Worm (Caenorhabditis elegans): ENCODE data around the gene vamp-7.

ce11 chrIV:2640950-2641349, 33.1 kb downstream of the vamp-7 start, which contains the start of the genes mdf-2 and nduv-3:
- TF ChIP-seq him-1 (tag; optimal IDR thresholded peaks at IDR 0.05) (no peak), dao-5 (tag; optimal IDR thresholded peaks at IDR 0.05) (no peak), W03F9.2 (tag; optimal IDR thresholded peaks at IDR 0.05) (peak; percentile 72)
